Fruit fly (Drosophila melanogaster): ENCODE data around the gene Brd.

Gene Brd

dm6 chr3L:15005085-15005484 lies 32.6 kb downstream of the Brd start:
- TF ChIP-seq Poxn (GFP tag; IDR thresholded peaks at IDR 0.05) (no peak), Spps (tag; optimal IDR thresholded peaks at IDR 0.05) (no peak), zfh1 (GFP tag; IDR thresholded peaks at IDR 0.05) (0 out of 3 replicates have a peak, but pooled peaks have one; percentile 12), ind (GFP tag; optimal IDR thresholded peaks at IDR 0.05) (no peak), CG7372 (GFP tag; IDR thresholded peaks at IDR 0.05) (no peak), CG15601 (tag; optimal IDR thresholded peaks at IDR 0.05) (no peak), Drgx (GFP tag; IDR thresholded peaks at IDR 0.05) (peak; percentile 78), gt (GFP tag; IDR thresholded peaks at IDR 0.05) (no peak), Xrp1 (GFP tag; IDR thresholded peaks at IDR 0.05) (peak; percentile 30; the same call in 1 of the 2 replicates), twi (tag; optimal IDR thresholded peaks at IDR 0.05) (no peak), ewg (GFP tag; optimal IDR thresholded peaks at IDR 0.05) (peak; percentile 17), CG6689 (GFP tag; IDR thresholded peaks at IDR 0.05) (no peak), Fer2 (tag; optimal IDR thresholded peaks at IDR 0.05) (no peak), CG1603 (tag; optimal IDR thresholded peaks at IDR 0.05) (no peak), CG5953 (GFP tag; IDR thresholded peaks at IDR 0.05) (no peak), CG4404 (GFP tag; IDR thresholded peaks at IDR 0.05) (no peak), nau (GFP tag; optimal IDR thresholded peaks at IDR 0.05) (no peak), CG1529 (GFP tag; optimal IDR thresholded peaks at IDR 0.05) (no peak), tin (GFP tag; optimal IDR thresholded peaks at IDR 0.05) (no peak), CG10267 (tag; optimal IDR thresholded peaks at IDR 0.05) (no peak), Hmx (GFP tag; optimal IDR thresholded peaks at IDR 0.05) (no peak), Vsx1 (GFP tag; optimal IDR thresholded peaks at IDR 0.05) (no peak), Scr (GFP tag; IDR thresholded peaks at IDR 0.05; ENCODE audit: partially characterized antibody) (no peak), nerfin-1 (tag; optimal IDR thresholded peaks at IDR 0.05) (no peak), bigmax (GFP tag; optimal IDR thresholded peaks at IDR 0.05) (no peak), fd102C (GFP tag; optimal IDR thresholded peaks at IDR 0.05) (no peak), CG9817 (tag; optimal IDR thresholded peaks at IDR 0.05) (no peak), hth (optimal IDR thresholded peaks at IDR 0.05) (no peak), Mes4 (GFP tag; optimal IDR thresholded peaks at IDR 0.05) (no peak)

DNA sequence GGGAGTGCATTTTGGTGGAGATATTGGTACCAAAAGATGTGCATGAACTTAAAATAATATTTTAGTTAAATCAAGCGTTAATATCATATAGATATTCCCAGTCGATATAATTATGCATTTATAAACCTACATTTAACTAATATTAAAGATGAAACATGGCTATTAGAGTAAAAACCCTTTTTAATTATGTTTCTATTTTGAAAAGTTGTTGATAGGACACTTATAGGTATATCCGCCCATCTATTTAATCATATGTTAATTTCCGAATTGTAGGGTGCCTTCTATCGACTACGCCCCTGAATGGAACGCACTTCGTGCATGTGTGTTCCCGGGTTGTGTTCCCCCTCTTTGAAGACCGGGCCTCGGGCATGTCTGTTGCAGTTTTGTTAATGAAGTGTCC lies 33.3 kb downstream of the Brd start:
- TF ChIP-seq bsh (GFP tag; optimal IDR thresholded peaks at IDR 0.05) = peak in 1 of 2 experiments; percentile 42
- TF ChIP-seq sens (GFP tag) = peak; percentile 31
- TF ChIP-seq Lpt (GFP tag; optimal IDR thresholded peaks at IDR 0.05) = no peak
- 0 out of 3 replicates have a peak, but pooled peaks have one; percentile 29 for TF ChIP-seq CG17361 (GFP tag; IDR thresholded peaks at IDR 0.05)

- TF ChIP-seq sc (optimal IDR thresholded peaks at IDR 0.05) (no peak), sc (GFP tag; optimal IDR thresholded peaks at IDR 0.05) (no peak), CG8388 (GFP tag; optimal IDR thresholded peaks at IDR 0.05) (peak; percentile 49), C15 (GFP tag; IDR thresholded peaks at IDR 0.05) (no peak), ase (GFP tag; IDR thresholded peaks at IDR 0.05) (no peak), MBD-R2 (GFP tag; IDR thresholded peaks at IDR 0.05) (no peak), CG5953 (GFP tag; IDR thresholded peaks at IDR 0.05) (no peak), Dbx (GFP tag; IDR thresholded peaks at IDR 0.05) (no peak), maf-S (GFP tag; optimal IDR thresholded peaks at IDR 0.05) (no peak), CG2889 (GFP tag; IDR thresholded peaks at IDR 0.05) (no peak), CG34376 (GFP tag; optimal IDR thresholded peaks at IDR 0.05) (no peak), Ets65A (GFP tag) (peak; percentile 68), CG3407 (GFP tag; optimal IDR thresholded peaks at IDR 0.05) (no peak), yki (optimal IDR thresholded peaks at IDR 0.05) (no peak), CG13296 (GFP tag; optimal IDR thresholded peaks at IDR 0.05) (no peak), Blimp-1 (GFP tag; optimal IDR thresholded peaks at IDR 0.05) (peak; percentile 42), CG11398 (GFP tag; optimal IDR thresholded peaks at IDR 0.05) (no peak), ATbp (GFP tag; optimal IDR thresholded peaks at IDR 0.05) (peak; percentile 13), ewg (GFP tag; optimal IDR thresholded peaks at IDR 0.05) (no peak), CG2712 (tag; optimal IDR thresholded peaks at IDR 0.05) (peak; percentile 19), Hmx (GFP tag; optimal IDR thresholded peaks at IDR 0.05) (no peak), abd-A (tag; optimal IDR thresholded peaks at IDR 0.05) (no peak)
Measured at dm6 chr3L:15006825-15007224, 34.4 kb downstream of the Brd start.
